Fruit fly (Drosophila melanogaster) whole organism, larva: Measurements from ENCODE around the gene HIPP1.

Experiments used
- noc ChIP-seq: fragments of 200-800 bp; sonication (Bioruptor generic); optimal IDR thresholded peaks from 3 replicates; lab custom pipeline; 2019; ENCODE audit warnings: missing biosample characterization, mild to moderate bottlenecking, missing genetic modification characterization, moderate library complexity

HIPP1 gene

DNA sequence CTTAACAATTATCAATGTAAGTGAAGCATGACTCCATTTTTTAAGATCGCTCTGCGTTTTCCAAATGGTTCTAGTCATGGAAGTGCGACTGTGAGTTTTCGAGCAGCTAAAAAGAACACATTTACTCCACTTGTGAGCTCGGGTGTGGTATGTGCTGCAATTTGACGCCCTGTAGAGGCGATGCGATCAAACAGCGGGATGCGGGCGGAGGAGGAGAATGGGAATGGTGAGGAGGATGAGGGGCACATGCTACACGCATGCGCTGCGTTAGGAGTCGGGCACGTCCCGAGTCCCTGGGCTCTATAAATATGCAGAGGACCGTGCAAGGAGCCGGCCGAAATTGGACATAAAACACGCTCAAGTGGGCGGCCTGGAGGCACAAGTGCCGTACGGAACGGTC, 20.2 kb upstream of the HIPP1 start:
- TF ChIP-seq noc: no peak

DNA sequence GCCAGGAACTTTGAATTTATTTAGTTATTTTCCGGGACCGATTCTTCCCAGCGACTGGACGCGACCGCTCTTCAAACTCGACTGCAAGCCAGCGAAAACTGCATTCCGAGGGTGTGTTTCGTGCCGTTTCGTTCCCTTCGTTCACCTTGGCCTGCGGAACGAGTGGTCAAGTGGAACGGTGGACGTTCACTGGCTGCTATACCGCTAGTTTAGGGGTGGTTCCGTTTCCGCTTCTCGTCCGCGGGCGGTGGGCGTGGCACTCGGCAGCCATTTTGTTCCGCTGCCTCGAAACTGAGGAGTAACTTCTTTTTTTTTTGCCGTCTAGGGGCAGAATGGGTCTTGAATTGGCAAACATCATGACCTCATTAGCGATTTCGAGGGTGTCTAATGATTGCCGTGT, 16.8 kb upstream of the HIPP1 start, which contains the start of gene Six4:
TSS of gene Six4 (minus strand) at position 85 of the 400 bp plus-strand sequence.
- no peak for TF ChIP-seq noc

DNA sequence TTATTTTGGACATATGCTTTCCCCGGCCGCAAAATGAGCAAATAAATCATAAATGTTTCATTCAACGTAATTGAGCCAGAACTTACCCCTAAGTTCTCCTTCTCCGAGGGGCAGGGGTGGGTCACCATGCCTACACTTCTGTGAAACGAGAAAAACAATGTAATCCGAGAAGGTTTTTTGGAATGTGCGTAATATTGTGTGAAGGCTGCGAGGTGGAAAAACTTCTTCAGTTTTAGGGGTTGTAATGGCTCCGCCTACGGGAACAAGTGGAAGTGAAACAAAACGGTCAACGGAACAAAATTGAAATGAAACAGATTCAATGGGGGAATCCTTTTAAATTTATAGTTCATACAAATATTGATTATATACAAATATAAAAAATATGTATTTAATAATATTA, 12.7 kb upstream of the HIPP1 start:
- TF ChIP-seq noc: no peak

DNA sequence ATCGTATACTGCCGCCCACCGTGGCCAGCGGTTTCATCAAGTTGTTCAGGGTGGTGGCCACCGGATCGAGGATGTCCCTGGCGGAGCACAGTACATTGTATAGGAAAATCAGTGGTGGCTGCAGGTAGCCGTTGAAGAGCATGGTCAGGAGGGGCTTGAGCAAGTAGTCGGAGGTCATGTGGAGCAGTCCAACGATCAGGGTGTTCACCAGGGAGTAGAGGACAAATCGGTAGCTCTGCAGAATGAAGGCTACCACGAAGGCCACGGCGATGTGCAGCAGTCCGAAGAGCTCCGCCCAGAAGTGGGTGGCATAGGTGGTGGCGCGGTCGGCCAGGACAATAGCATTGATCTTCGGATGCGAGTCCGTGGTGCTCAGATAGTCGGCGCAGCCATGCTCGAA, 12.1 kb upstream of the HIPP1 start:
- TF ChIP-seq noc: no peak

DNA sequence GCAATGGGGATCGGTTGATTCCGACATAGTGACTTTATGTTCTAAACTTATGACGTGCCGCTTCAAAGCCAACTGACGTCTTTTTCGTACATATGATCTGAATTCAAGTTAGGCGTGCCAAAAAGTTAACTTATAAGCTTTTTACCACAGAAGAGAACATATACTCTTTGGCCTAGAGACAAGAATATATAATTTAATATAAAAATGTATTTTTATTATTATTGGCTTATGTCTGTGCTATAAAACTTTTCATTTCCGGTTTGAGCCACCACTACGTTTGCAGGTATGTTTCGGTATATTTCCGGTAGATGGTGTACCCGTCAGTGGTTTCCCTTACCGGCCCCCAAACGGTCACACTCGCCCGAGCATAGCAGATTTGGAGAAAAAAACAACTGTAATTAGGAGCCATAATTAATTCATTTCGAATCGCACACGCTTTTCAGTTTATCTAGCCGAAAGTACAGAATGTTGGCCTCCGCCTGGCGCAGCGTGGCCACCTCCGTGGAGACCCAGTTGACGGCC, 11.1 kb upstream of the HIPP1 start, which contains the start of the genes CG3698 and tzn:
TSS of gene CG3698 (minus strand) at position 51 of the 522 bp plus-strand sequence.
TSS of gene tzn (plus strand) at position 321 of the 522 bp plus-strand sequence.
- TF ChIP-seq noc: no peak

DNA sequence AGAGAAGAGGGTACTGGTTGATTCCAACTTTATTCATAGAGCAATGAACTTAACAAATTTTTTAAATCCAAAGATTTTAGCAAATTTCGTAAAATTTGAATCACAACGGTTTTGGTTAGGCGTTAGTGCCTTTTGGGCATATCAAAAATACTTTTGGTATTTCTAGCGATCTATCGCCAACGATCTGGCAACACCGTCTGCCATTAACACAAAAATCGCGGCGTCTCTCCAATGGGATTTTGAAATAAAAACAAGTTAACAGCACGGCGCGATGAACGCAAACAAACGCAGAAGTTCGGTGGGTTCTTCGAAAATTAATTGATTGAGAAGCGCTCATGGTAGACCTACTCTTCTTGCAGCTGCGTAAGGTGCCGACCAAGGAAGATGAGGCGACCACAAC, 9.3 kb upstream of the HIPP1 start, which contains the start of gene Spc105R:
TSS of gene Spc105R (plus strand) at position 203 of the 400 bp plus-strand sequence.
- TF ChIP-seq noc: no peak

DNA sequence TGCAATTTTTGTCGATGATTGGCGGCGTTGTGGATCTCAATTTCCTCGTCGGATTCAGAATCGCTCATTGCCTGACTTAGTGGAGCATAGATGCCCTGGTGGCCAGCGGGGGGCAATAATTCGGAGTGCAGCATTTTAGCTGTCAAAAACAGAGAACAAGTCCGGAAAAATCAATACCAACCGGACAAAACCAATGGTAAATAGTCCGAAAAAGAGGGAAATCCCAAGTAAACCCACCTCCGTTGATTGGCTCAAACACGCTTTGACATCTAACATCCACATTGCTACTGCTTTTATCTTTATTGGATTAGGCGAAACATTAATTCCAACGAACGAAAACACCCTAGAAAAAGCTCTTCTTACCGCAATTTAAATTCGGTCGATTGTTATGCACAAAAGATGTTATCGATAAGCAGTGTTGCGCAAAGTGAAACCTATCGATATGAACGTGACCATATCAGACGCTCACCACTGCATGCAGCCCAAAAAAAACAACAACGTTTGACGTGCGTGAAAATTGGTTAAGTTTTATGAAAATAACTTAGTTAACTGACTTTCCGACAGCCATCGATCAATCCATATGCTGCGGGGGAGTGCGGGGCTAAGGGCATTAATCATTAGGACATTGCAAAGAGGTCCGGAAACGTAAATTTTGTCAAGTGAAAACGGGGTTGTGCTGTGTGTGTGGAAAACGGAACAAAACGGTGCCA, 6.4 kb downstream of the HIPP1 start, which contains the start of the genes CG3618 and Pka-R1:
TSS of gene CG3618 (minus strand) at position 410 of the 710 bp plus-strand sequence.
TSS of gene Pka-R1 (plus strand) at position 453 of the 710 bp plus-strand sequence.
- no peak for TF ChIP-seq noc

DNA sequence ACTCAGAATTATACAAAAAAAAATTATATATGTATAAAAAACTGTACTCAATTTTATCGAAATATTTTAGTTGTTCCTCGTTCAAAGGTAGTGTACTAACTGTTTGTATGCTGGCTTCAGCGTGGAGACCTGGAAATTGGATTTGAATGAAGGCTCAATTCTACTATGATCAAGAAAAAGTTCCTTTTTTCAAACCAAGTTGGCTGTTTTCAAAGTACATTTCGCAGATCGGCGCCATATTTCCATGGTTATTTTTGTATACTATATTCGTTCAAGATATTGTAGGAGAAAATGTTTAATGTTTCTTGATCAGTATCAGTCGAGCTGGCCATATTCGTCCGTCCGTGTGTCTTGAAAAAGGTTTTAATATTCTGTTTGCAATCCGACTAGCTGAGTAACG, 8.5 kb downstream of the HIPP1 start, which contains the start of gene Mst77F:
TSS of gene Mst77F (minus strand) at position 101 of the 400 bp plus-strand sequence.
- no peak for TF ChIP-seq noc

DNA sequence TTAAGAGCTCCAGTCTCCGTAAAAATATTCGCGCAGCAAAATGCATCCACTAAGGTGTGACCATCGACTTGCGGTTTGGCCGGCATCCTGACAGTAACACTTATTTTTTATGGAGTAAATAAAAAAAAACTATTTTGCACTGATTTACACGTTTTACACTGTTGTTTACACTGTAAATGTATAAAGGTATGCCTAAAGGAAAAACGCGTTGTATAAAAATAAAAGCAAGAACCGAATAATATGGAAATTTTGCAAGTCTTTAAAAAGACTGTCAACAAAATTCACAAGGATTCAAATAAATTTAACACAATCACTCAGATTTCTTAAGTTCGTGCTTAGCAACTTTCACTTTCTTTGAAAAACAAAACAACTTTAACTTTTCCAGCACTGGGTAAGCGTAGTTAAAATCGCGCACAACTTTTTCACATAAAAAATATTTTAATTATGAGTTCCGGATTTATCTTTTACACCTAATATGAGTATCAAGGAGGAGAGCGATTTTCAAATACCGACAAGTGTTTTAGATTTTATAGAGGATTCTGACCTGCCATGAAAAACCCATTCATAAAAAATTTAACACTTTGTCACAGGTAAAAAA, 13.8 kb downstream of the HIPP1 start:
- TF ChIP-seq noc: no peak

DNA sequence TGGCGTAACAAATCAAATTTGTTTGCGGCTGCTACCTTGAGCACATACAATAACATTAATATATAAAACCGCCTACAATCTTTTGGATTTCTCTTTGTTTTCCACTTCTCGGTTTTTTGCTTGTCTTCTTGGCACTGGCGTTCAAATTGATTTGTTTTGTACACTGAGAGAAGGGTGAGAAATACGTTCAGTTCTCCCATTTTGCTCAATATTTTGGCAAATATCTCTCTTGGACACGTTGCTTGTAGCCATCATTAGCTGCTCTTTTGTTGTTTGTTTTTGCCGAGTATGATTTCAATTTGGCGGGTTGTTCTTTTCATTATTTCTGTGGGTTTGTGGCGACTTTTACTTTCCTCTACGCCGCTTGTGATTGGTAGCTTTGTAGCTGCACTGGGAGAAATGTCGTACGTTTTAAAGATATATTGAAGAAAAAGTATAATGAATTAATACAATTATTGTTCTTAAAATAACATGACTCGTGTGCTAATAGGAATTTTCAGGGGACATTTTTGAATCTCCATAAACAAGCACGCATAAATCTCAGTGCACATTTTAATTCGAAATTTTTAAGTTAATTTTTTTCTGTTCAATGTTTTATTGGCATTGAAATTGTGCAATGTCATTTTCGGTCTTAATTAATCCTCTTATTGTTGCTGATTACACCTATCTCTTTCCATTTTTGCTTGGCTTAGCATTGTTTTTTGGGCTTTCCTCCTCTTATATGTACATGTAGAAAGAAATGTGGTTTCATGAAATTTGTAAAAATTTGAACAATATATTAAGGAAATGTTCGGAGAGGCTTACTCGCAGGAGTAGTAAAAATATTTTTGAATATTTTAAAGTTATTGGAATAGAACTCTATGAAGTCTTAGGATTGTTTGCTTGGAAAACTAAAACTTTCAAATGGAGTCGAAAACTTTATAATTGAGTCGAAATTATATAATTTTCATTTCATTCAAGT, 17.8 kb downstream of the HIPP1 start:
- peak; percentile 43 for TF ChIP-seq noc

DNA sequence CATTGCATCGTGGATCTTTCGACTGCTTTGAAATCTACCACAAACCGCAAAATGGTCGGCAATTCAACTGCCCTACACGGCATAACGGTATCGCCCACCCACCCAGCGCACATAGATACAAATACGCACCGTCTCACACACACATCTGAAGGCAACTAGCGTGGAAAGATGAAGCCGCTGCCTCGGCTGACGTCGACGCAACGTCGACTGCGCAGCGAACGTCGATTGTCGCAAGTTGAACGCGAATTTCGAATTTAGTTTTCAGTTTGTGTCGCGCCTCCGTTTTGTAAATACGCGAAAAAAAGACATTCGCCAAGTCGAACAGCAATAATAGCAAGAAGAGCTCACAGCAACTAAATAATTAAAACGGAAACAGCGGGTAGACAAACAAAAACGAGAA, 18.5 kb downstream of the HIPP1 start:
- no peak for TF ChIP-seq noc

DNA sequence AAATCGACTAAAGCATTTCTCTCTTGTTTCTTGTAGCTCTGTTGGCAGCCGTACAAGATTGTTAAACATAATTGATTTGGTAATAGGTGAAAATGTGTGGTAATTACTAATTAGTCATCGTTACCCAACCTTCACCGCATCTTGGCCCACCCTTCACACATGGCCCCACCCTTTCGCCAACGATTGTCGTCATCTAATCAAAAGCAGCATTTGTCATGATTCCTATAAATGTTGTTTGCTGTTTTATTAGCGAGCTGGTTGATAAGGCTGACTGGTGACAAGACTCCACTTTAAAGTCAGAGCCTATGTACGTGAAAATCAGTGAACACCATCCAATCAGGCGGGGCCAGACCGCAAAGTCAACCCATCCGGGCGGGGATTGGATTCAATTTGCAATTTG, 20.9 kb downstream of the HIPP1 start:
- TF ChIP-seq noc: no peak

DNA sequence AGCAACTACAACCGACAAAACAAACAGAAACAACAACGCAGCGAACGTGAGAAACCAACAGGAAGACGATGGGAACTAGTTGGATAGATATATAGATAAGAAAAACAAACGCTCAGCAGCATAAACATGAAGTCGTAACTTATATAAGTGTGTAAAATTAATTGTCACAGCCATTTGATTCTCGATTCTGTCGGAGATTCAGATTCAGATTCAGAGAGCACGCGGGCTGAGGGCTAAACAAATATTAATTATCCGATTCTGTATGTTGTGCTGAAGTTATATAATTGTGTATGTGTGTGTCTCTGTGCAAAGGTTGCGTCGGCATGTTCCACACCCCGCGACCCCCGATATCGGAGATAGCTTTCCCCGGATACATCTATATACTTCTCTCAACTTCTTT, 24.7 kb downstream of the HIPP1 start:
- TF ChIP-seq noc: no peak

DNA sequence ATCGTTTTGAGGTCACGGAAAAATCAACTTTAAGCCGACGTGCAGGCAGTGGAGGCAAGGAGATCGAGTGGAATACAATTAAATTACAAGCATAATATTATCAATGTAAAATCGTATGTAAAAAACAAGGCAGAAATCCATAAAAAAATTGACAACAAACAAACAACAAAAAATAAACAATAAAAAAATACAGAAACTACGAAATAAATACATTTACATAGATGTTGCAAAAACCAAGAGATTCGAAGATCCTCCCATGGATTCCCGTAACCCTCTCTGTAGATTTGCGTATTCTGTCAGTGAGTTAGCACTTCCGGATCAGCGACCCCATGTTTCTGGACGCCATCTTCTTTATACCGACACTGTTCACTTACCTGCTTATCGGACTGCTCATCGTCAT, 26.4 kb downstream of the HIPP1 start, which contains the start of gene CG3288:
TSS of gene CG3288 (plus strand) at position 301 of the 400 bp plus-strand sequence.
- no peak for TF ChIP-seq noc

DNA sequence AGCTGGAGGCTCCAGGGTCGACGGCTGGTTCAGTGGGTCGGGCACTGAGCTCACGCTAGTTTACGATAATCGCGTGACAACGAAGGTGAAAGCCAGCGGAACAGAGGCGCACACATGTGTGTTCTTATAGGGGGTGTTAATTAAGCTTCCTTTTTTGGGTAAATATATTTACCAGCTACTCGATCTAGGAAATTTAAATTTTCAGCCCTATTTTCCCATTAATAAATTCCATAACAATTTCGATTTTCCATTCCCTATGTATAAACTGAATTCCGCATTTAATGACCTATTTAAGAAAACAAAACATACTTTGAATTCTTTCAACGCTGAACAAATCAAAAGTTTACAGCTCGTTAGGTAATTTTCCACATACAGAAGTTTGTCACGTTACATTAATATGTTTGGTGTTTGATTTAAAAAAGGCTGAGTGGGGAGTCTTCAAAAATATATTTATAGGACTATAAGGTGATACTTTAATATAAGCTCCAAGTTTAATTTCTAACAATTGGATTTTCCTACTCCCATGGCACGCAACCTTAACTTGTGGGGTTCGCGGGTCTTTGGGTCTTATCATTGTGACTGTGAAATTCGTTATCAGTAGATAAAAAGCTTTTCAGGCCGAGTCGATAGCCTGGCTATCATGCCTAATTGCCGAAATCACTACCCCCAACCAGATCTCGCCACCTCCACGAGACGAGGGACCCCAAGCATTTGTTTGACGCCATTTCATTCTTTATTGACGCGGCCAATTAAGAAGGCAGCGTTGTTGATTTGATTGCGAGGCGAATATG, 27.8 kb downstream of the HIPP1 start, which contains the start of gene CG13255:
TSS of gene CG13255 (plus strand) at position 449 of the 791 bp plus-strand sequence.
- peak; percentile 85 for TF ChIP-seq noc
